Fruit fly (Drosophila melanogaster): ENCODE results near the gene Rab23.

The Rab23 gene

DNA sequence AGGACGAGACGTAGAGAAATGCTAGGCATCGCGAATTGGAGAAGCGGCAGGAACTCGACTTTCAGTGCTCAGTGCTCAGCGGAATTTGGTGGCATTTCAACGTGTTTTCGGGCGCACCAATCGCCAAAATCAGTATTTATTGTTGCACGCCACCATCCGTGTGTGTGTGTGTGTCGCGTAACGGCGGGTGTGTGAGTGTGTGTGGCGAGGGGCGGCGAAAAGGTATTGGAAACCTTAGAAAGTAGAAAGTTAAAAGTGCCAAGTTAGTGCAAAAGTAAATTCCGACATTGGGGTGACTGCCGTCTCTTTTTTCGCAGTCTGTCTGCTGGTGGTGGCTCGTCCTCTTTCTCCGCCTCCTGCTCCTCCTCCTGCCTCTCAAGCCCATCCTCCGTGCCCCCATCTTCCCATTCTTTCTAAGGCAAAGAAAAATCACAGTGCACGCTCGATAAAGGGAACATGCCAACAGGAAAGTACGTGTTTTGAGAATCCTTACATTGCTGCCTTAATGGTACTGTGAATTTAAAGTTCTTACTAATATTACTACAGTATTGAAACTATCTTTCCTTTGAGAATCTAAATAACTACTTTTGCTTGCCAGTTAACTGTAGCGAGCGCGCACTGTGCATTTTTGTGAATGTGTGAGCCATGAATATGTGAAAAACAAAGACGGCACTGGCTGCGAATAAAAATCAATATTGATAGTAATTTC is 969 bp upstream of the Rab23 start:
- TF ChIP-seq brk (GFP tag; optimal IDR thresholded peaks at IDR 0.05) = no peak
- no peak for TF ChIP-seq Mio (GFP tag; optimal IDR thresholded peaks at IDR 0.05)
- TF ChIP-seq Hnf4 (GFP tag; optimal IDR thresholded peaks at IDR 0.05) = peak; percentile 30
- TF ChIP-seq dsf (GFP tag; optimal IDR thresholded peaks at IDR 0.05; ENCODE audit: borderline replicate concordance) = no peak
- TF ChIP-seq N (GFP tag; optimal IDR thresholded peaks at IDR 0.05) = no peak
- TF ChIP-seq lola (GFP tag; optimal IDR thresholded peaks at IDR 0.05) = no peak
- TF ChIP-seq foxo (GFP tag; optimal IDR thresholded peaks at IDR 0.05) = peak in 1 of 2 experiments; percentile 63
- peak; percentile 67 for TF ChIP-seq fru (GFP tag; optimal IDR thresholded peaks at IDR 0.05)
- no peak for TF ChIP-seq Myc (optimal IDR thresholded peaks at IDR 0.05)
- peak; percentile 51 for TF ChIP-seq woc (GFP tag; optimal IDR thresholded peaks at IDR 0.05)
- no peak for TF ChIP-seq GATAd (GFP tag; optimal IDR thresholded peaks at IDR 0.05)
- no peak for TF ChIP-seq jim (GFP tag; optimal IDR thresholded peaks at IDR 0.05)
- TF ChIP-seq Vsx2 (GFP tag; optimal IDR thresholded peaks at IDR 0.05; ENCODE audit: partially characterized antibody) = no peak
- TF ChIP-seq CrebA (GFP tag; optimal IDR thresholded peaks at IDR 0.05; ENCODE audit: borderline replicate concordance) = no peak
- no peak for TF ChIP-seq CG9705 (GFP tag; optimal IDR thresholded peaks at IDR 0.05)
- no peak for TF ChIP-seq Hr83 (GFP tag; optimal IDR thresholded peaks at IDR 0.05; ENCODE audit: poor library complexity, severe bottlenecking)
- no peak for TF ChIP-seq CG32264 (GFP tag; optimal IDR thresholded peaks at IDR 0.05)
- no peak for TF ChIP-seq psq (GFP tag; optimal IDR thresholded peaks at IDR 0.05)
- TF ChIP-seq br (GFP tag; optimal IDR thresholded peaks at IDR 0.05) = peak; percentile 40
- TF ChIP-seq tai (GFP tag; optimal IDR thresholded peaks at IDR 0.05) = no peak
- TF ChIP-seq OdsH (GFP tag; optimal IDR thresholded peaks at IDR 0.05) = peak; percentile 30
- no peak for TF ChIP-seq sage (GFP tag; optimal IDR thresholded peaks at IDR 0.05)
- no peak for TF ChIP-seq Dfd (GFP tag; optimal IDR thresholded peaks at IDR 0.05)
- peak; percentile 16 for TF ChIP-seq Sp1 (GFP tag; optimal IDR thresholded peaks at IDR 0.05)
- TF ChIP-seq ey (GFP tag; optimal IDR thresholded peaks at IDR 0.05) = peak; percentile 36
- no peak for TF ChIP-seq Dif (GFP tag; optimal IDR thresholded peaks at IDR 0.05; ENCODE audit: partially characterized antibody)
- TF ChIP-seq dmrt93B (GFP tag; optimal IDR thresholded peaks at IDR 0.05) = no peak
- TF ChIP-seq h (GFP tag; optimal IDR thresholded peaks at IDR 0.05) = peak; percentile 51
- no peak for TF ChIP-seq dl (GFP tag; optimal IDR thresholded peaks at IDR 0.05; ENCODE audit: insufficient read depth in 1 of 2, partially characterized antibody in 2 of 2)
- no peak for TF ChIP-seq usp (GFP tag; optimal IDR thresholded peaks at IDR 0.05)
- TF ChIP-seq HLH106 (tag; optimal IDR thresholded peaks at IDR 0.05) = peak; percentile 51
- TF ChIP-seq Jra (GFP tag; optimal IDR thresholded peaks at IDR 0.05) = no peak
- TF ChIP-seq sv (GFP tag; optimal IDR thresholded peaks at IDR 0.05) = no peak
- TF ChIP-seq pan (optimal IDR thresholded peaks at IDR 0.05) = no peak
- peak; percentile 46 for TF ChIP-seq rgr (GFP tag; optimal IDR thresholded peaks at IDR 0.05)
- TF ChIP-seq Abd-B (GFP tag; optimal IDR thresholded peaks at IDR 0.05) = no peak
- no peak for TF ChIP-seq Rel (GFP tag; optimal IDR thresholded peaks at IDR 0.05)
- no peak for TF ChIP-seq Rel (tag; optimal IDR thresholded peaks at IDR 0.05)
- TF ChIP-seq Hr78 (GFP tag; optimal IDR thresholded peaks at IDR 0.05) = no peak

DNA sequence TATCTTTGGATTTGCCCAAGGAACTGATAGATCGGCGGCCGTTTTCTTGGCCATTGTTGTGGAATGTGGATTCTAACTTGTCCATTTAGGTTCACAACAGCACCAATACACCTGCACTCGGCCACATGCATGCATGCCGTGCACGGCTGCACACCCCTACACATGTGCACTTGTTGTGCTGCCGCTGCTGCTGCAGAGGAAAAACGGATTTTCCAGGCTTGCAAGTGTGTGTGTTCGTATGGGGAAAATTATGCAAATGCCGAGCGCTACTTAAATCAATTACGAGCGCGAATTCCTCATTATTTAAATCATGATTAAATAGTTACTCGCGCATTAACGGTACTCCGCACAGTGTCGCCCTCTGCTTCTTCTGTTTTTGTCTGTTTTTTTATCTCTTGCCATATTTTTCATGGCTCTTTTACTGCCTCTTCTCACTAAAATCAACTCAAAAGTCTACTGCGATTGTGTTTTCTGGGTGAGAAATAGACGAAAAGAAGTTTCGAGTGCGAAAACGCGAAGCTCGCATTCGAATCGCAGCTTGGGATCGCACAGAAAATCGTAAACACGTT is 600 bp downstream of the Rab23 start:
- TF ChIP-seq ey (GFP tag; optimal IDR thresholded peaks at IDR 0.05) (no peak), woc (GFP tag; optimal IDR thresholded peaks at IDR 0.05) (no peak), N (GFP tag; optimal IDR thresholded peaks at IDR 0.05) (no peak), Myc (optimal IDR thresholded peaks at IDR 0.05) (no peak), dsf (GFP tag; optimal IDR thresholded peaks at IDR 0.05; ENCODE audit: borderline replicate concordance) (no peak), Dif (GFP tag; optimal IDR thresholded peaks at IDR 0.05; ENCODE audit: partially characterized antibody) (no peak), dl (GFP tag; optimal IDR thresholded peaks at IDR 0.05; ENCODE audit: insufficient read depth in 1 of 2, partially characterized antibody in 2 of 2) (no peak)

All from whole organism, wandering third instar larva.